Fruit fly (Drosophila melanogaster): ENCODE measurements around the gene X11L.

Gene X11L

DNA sequence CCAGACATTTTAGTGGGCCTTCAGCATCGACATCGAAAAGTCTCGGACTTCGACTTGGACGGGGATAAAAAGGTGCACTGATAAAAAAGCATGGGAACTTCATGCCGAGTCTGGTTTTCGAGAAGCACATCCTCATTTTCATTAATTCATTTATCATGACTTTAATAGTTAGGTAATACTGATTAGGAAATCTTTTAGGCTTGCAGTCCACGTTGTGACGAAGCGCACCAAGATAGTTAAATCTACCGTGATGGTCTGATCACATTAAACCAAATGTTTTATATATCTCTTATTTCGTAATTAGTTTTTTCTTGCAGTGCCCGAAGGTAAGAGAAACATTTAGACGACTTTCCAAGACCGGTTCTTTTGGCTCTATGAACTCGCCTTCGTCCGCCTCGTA is 40.7 kb upstream of the X11L start:
- no peak for TF ChIP-seq dsf (GFP tag; optimal IDR thresholded peaks at IDR 0.05; ENCODE audit: borderline replicate concordance)
- no peak for TF ChIP-seq psq (GFP tag; optimal IDR thresholded peaks at IDR 0.05)
- TF ChIP-seq sage (GFP tag; optimal IDR thresholded peaks at IDR 0.05), result no peak
- no peak for TF ChIP-seq lola (GFP tag; optimal IDR thresholded peaks at IDR 0.05)
- peak; percentile 5 for TF ChIP-seq rgr (GFP tag; optimal IDR thresholded peaks at IDR 0.05)
- TF ChIP-seq foxo (GFP tag; optimal IDR thresholded peaks at IDR 0.05), result peak in 1 of 2 experiments; percentile 16
- no peak for TF ChIP-seq ey (GFP tag; optimal IDR thresholded peaks at IDR 0.05)
- TF ChIP-seq Dfd (GFP tag; optimal IDR thresholded peaks at IDR 0.05), result no peak
- no peak for TF ChIP-seq Hnf4 (GFP tag; optimal IDR thresholded peaks at IDR 0.05)
- TF ChIP-seq fru (GFP tag; optimal IDR thresholded peaks at IDR 0.05), result peak; percentile 5
- peak; percentile 3 for TF ChIP-seq h (GFP tag; optimal IDR thresholded peaks at IDR 0.05)

DNA sequence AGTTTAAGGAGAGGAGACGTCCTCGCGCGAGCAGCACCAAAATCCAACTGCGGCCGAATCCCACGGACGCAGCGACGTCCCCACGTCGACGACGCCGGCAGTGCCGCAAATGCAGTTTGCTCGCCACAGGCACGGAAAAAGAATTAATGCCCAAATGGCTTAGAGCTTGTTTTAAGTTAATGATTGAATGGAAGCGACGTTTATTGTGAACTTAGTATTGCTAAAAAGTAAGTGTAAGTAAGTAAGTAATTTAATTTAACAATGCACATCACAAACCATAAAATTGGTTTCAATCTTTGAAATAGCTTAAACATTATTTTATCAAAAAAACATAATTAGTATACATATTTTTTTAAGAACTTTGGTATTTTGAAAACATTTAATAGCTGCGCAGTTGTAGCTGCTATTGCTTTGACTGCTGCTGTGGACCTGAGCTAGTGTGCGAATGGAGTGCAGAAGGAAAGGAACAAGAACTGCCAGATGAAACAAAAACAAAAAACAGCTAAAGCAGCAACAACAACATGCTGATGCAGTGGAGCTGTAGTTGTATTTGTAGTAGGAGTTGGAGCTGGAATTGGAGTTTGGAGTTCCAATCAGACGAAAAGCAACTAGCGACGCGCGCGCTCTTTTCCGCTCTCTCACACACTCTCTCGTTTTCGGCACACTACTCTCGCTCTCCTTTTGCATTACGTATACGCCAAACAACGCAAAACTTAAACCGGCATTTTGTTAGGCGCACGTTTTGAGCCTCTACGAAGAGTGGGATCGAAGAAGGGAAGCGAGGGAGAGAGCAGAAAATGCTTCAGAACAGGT is 38.1 kb upstream of the X11L start, which contains the start of gene CG43658:
Gene CG43658 (minus strand): TSS at position 51 of the 813 bp plus-strand sequence.
- TF ChIP-seq Hr78 (GFP tag; optimal IDR thresholded peaks at IDR 0.05) (no peak), N (GFP tag; optimal IDR thresholded peaks at IDR 0.05) (no peak), rgr (GFP tag; optimal IDR thresholded peaks at IDR 0.05) (peak; percentile 86), foxo (GFP tag; optimal IDR thresholded peaks at IDR 0.05) (peak; percentile 8 to 92), fru (GFP tag; optimal IDR thresholded peaks at IDR 0.05) (peak; percentile 92), sv (GFP tag; optimal IDR thresholded peaks at IDR 0.05) (no peak), Jra (GFP tag; optimal IDR thresholded peaks at IDR 0.05) (peak; percentile 46), psq (GFP tag; optimal IDR thresholded peaks at IDR 0.05) (peak; percentile 94), CG9705 (GFP tag; optimal IDR thresholded peaks at IDR 0.05) (peak; percentile 81), br (GFP tag; optimal IDR thresholded peaks at IDR 0.05) (peak; percentile 86), pan (optimal IDR thresholded peaks at IDR 0.05) (no peak), HLH106 (tag; optimal IDR thresholded peaks at IDR 0.05) (peak; percentile 93), OdsH (GFP tag; optimal IDR thresholded peaks at IDR 0.05) (peak; percentile 90), dsf (GFP tag; optimal IDR thresholded peaks at IDR 0.05; ENCODE audit: borderline replicate concordance) (no peak), dmrt93B (GFP tag; optimal IDR thresholded peaks at IDR 0.05) (peak; percentile 91), Dfd (GFP tag; optimal IDR thresholded peaks at IDR 0.05) (no peak), Abd-B (GFP tag; optimal IDR thresholded peaks at IDR 0.05) (no peak), h (GFP tag; optimal IDR thresholded peaks at IDR 0.05) (peak; percentile 90), lola (GFP tag; optimal IDR thresholded peaks at IDR 0.05) (no peak), Myc (optimal IDR thresholded peaks at IDR 0.05) (no peak), Vsx2 (GFP tag; optimal IDR thresholded peaks at IDR 0.05; ENCODE audit: partially characterized antibody) (no peak), usp (GFP tag; optimal IDR thresholded peaks at IDR 0.05) (no peak), Hr83 (GFP tag; optimal IDR thresholded peaks at IDR 0.05; ENCODE audit: poor library complexity, severe bottlenecking) (no peak), Mio (GFP tag; optimal IDR thresholded peaks at IDR 0.05) (no peak), Sp1 (GFP tag; optimal IDR thresholded peaks at IDR 0.05) (peak; percentile 94), Hnf4 (GFP tag; optimal IDR thresholded peaks at IDR 0.05) (peak; percentile 56), woc (GFP tag; optimal IDR thresholded peaks at IDR 0.05) (peak; percentile 78), GATAd (GFP tag; optimal IDR thresholded peaks at IDR 0.05) (no peak), jim (GFP tag; optimal IDR thresholded peaks at IDR 0.05) (no peak), tai (GFP tag; optimal IDR thresholded peaks at IDR 0.05) (no peak), sage (GFP tag; optimal IDR thresholded peaks at IDR 0.05) (peak; percentile 82), dl (GFP tag; optimal IDR thresholded peaks at IDR 0.05; ENCODE audit: insufficient read depth in 1 of 2, partially characterized antibody in 2 of 2) (peak; percentile 61 to 62), Dif (GFP tag; optimal IDR thresholded peaks at IDR 0.05; ENCODE audit: partially characterized antibody) (peak; percentile 53), ey (GFP tag; optimal IDR thresholded peaks at IDR 0.05) (peak; percentile 85), CG32264 (GFP tag; optimal IDR thresholded peaks at IDR 0.05) (peak; percentile 39), CrebA (GFP tag; optimal IDR thresholded peaks at IDR 0.05; ENCODE audit: borderline replicate concordance) (peak; percentile 48), brk (GFP tag; optimal IDR thresholded peaks at IDR 0.05) (peak; percentile 81), Rel (GFP tag; optimal IDR thresholded peaks at IDR 0.05) (peak; percentile 63), Rel (tag; optimal IDR thresholded peaks at IDR 0.05) (peak; percentile 55)
